Fruit fly (Drosophila melanogaster): ENCODE data around the gene CG12814.

- no peak for TF ChIP-seq usp (GFP tag; optimal IDR thresholded peaks at IDR 0.05)
- TF ChIP-seq EcR (GFP tag; optimal IDR thresholded peaks at IDR 0.05): no peak
Observed at dm6 chr3R:10167280-10167679, 22.1 kb downstream of the CG12814 start.

All from whole organism.